Worm (Caenorhabditis elegans) whole organism, L3 larva: ENCODE data around the gene nhr-110.
A peak's percentile ranks its signal among the peaks of the same experiment; 100 is the strongest.

ENCODE experiments used
- R02D3.7 ChIP-seq: fragments of 150-350 bp; optimal IDR thresholded peaks from 2 replicates; lab custom pipeline; 2014; ENCODE audit warnings: missing biosample characterization, missing genetic modification characterization
- aly-2 ChIP-seq: fragments of 150-350 bp; optimal IDR thresholded peaks from 2 replicates; lab custom pipeline; 2014; ENCODE audit warnings: missing biosample characterization, missing genetic modification characterization
- ama-1 ChIP-seq: fragments of 150-350 bp; optimal IDR thresholded peaks from 2 replicates; lab custom pipeline; 2018
- ceh-28 ChIP-seq: fragments of 150-350 bp; optimal IDR thresholded peaks from 2 replicates; lab custom pipeline; 2014; ENCODE audit warnings: missing biosample characterization, missing genetic modification reagents, missing genetic modification characterization
- ceh-82 ChIP-seq: fragments of 150-350 bp; optimal IDR thresholded peaks from 2 replicates; lab custom pipeline; 2014; ENCODE audit warnings: missing biosample characterization, missing genetic modification characterization
- ceh-9 ChIP-seq: sonication (generic microtip); optimal IDR thresholded peaks from 2 replicates; lab custom pipeline; 2018; ENCODE audit warnings: missing biosample characterization, missing genetic modification characterization
- daf-12 ChIP-seq: fragments of 150-350 bp; optimal IDR thresholded peaks from 2 replicates; lab custom pipeline; 2014; ENCODE audit warnings: missing biosample characterization, missing genetic modification reagents, missing genetic modification characterization
- egl-5 ChIP-seq: fragments of 150-350 bp; optimal IDR thresholded peaks from 2 replicates; lab custom pipeline; 2017; ENCODE audit warnings: missing biosample characterization, missing genetic modification reagents, missing genetic modification characterization, inconsistent platforms
- elt-1 ChIP-seq: fragments of 150-350 bp; optimal IDR thresholded peaks from 2 replicates; lab custom pipeline; 2014; ENCODE audit warnings: missing biosample characterization, missing genetic modification characterization
- elt-2 ChIP-seq: sonication (generic microtip); optimal IDR thresholded peaks from 2 replicates; lab custom pipeline; 2016; ENCODE audit warnings: missing genetic modification reagents, mild to moderate bottlenecking, missing genetic modification characterization, missing compliant biosample characterization
- elt-3 ChIP-seq, 3 experiments: fragments of 150-350 bp in 1 of 3; sonication (generic microtip) in 2 of 3; optimal IDR thresholded peaks; 2 replicates in 2 of 3; 4 replicates in 1 of 3; lab custom pipeline; 2014 to 2017; ENCODE audit warnings: missing biosample characterization in 3 of 3, missing genetic modification characterization in 3 of 3
- eor-1 ChIP-seq, 2 experiments: fragments of 150-350 bp; optimal IDR thresholded peaks; 2 replicates each; lab custom pipeline; 2014 to 2018; ENCODE audit warnings: missing biosample characterization in 2 of 2, missing genetic modification characterization in 2 of 2
- fkh-10 ChIP-seq: sonication (generic microtip); optimal IDR thresholded peaks from 2 replicates; lab custom pipeline; 2017; ENCODE audit warnings: missing biosample characterization, missing genetic modification reagents, missing genetic modification characterization
- fkh-2 ChIP-seq: fragments of 150-350 bp; optimal IDR thresholded peaks from 2 replicates; lab custom pipeline; 2014; ENCODE audit warnings: missing biosample characterization, missing genetic modification reagents, missing genetic modification characterization
- hmg-11 ChIP-seq: sonication (generic microtip); optimal IDR thresholded peaks from 2 replicates; lab custom pipeline; 2016; ENCODE audit warnings: missing genetic modification characterization, missing compliant biosample characterization
- jun-1 ChIP-seq: fragments of 150-350 bp; optimal IDR thresholded peaks from 2 replicates; lab custom pipeline; 2014; ENCODE audit warnings: missing biosample characterization, missing genetic modification reagents, missing genetic modification characterization
- lsy-12 ChIP-seq: sonication (generic microtip); optimal IDR thresholded peaks from 2 replicates; lab custom pipeline; 2016; ENCODE audit warnings: mild to moderate bottlenecking, missing genetic modification characterization, missing compliant biosample characterization
- mdl-1 ChIP-seq: fragments of 150-350 bp; optimal IDR thresholded peaks from 2 replicates; lab custom pipeline; 2014; ENCODE audit warnings: missing biosample characterization, missing genetic modification characterization
- mml-1 ChIP-seq: fragments of 150-350 bp; sonication (generic microtip); optimal IDR thresholded peaks from 3 replicates; lab custom pipeline; 2014; ENCODE audit warnings: missing biosample characterization, missing genetic modification characterization
- nfya-1 ChIP-seq: sonication (generic microtip); optimal IDR thresholded peaks from 2 replicates; lab custom pipeline; 2017; ENCODE audit warnings: missing genetic modification characterization, mild to moderate bottlenecking, missing compliant biosample characterization, antibody characterized with exemption, moderate library complexity; ENCODE audit not compliant: insufficient read depth
- nhr-11 ChIP-seq: fragments of 150-350 bp; optimal IDR thresholded peaks from 2 replicates; lab custom pipeline; 2014; ENCODE audit warnings: missing biosample characterization, missing genetic modification characterization
- nhr-25 ChIP-seq: sonication (generic microtip); optimal IDR thresholded peaks from 2 replicates; lab custom pipeline; 2017; ENCODE audit warnings: missing biosample characterization, missing genetic modification characterization
- nhr-28 ChIP-seq: fragments of 150-350 bp; optimal IDR thresholded peaks from 2 replicates; lab custom pipeline; 2014; ENCODE audit warnings: missing biosample characterization, missing genetic modification characterization
- nhr-43 ChIP-seq: sonication (generic microtip); optimal IDR thresholded peaks from 2 replicates; lab custom pipeline; 2016; ENCODE audit warnings: mild to moderate bottlenecking, missing genetic modification characterization, missing compliant biosample characterization; ENCODE audit not compliant: poor library complexity, severe bottlenecking
- nhr-76 ChIP-seq: fragments of 150-350 bp; sonication (generic microtip); optimal IDR thresholded peaks from 5 replicates; lab custom pipeline; 2014; ENCODE audit warnings: missing biosample characterization, missing genetic modification characterization
- nhr-77 ChIP-seq: fragments of 150-350 bp; optimal IDR thresholded peaks from 2 replicates; lab custom pipeline; 2014; ENCODE audit warnings: missing biosample characterization, missing genetic modification characterization
- pha-4 ChIP-seq: fragments of 150-350 bp; optimal IDR thresholded peaks from 2 replicates; lab custom pipeline; 2014; ENCODE audit warnings: missing biosample characterization, missing genetic modification reagents, missing genetic modification characterization
- sea-2 ChIP-seq: fragments of 150-350 bp; sonication (generic microtip); optimal IDR thresholded peaks from 4 replicates; lab custom pipeline; 2014; ENCODE audit warnings: missing biosample characterization, missing genetic modification reagents, missing genetic modification characterization
- tbx-2 ChIP-seq: sonication (generic microtip); optimal IDR thresholded peaks from 2 replicates; lab custom pipeline; 2016; ENCODE audit warnings: mild to moderate bottlenecking, missing genetic modification characterization, missing compliant biosample characterization
- unc-39 ChIP-seq: sonication (generic microtip); optimal IDR thresholded peaks from 4 replicates; lab custom pipeline; 2017; ENCODE audit warnings: missing biosample characterization, missing genetic modification characterization
- unc-62 ChIP-seq: fragments of 150-350 bp; sonication (generic microtip); optimal IDR thresholded peaks from 4 replicates; lab custom pipeline; 2014; ENCODE audit warnings: missing biosample characterization, missing genetic modification reagents, missing genetic modification characterization
- ztf-4 ChIP-seq: fragments of 150-350 bp; optimal IDR thresholded peaks from 2 replicates; lab custom pipeline; 2014; ENCODE audit warnings: missing biosample characterization, missing genetic modification characterization

nhr-110 gene

DNA sequence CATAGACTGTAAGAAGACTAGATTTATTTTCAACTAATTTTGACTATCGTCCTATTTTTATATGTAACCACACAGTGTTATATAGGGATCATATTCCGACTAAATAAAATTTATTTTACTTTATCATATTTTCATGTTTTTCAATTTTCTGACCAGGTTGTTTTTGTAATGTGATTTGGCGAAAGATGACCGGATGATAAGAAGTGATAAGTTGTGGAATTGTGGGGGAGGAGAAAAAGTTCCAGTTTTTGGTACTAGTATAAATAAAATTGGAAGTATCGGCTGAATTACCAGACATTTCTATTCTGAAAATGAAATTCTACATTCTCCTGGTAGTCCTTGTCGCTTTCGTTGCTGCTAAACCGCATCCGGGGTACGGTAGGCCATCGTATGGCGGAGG is 38.8 kb downstream of the nhr-110 start, which contains the start of gene F16B4.7:
Gene F16B4.7 (plus strand): TSS at position 301 of the 400 bp plus-strand sequence.
- TF ChIP-seq nhr-76 (tag; lab: Kevin White, UChicago) (no peak), ztf-4 (tag; lab: Kevin White, UChicago) (no peak), elt-2 (tag; lab: Kevin White, UChicago) (no peak), unc-62 (GFP tag; lab: Kevin White, UChicago) (no peak), nhr-28 (no peak), lsy-12 (tag; lab: Kevin White, UChicago) (no peak), mdl-1 (tag; lab: Kevin White, UChicago) (no peak), fkh-2 (tag; lab: Kevin White, UChicago) (no peak), elt-3 (tag; optimal IDR thresholded peaks at IDR 0.05; lab: Kevin White, UChicago) (no peak), sea-2 (GFP tag; lab: Kevin White, UChicago) (no peak), nhr-43 (tag; lab: Kevin White, UChicago) (no peak)

DNA sequence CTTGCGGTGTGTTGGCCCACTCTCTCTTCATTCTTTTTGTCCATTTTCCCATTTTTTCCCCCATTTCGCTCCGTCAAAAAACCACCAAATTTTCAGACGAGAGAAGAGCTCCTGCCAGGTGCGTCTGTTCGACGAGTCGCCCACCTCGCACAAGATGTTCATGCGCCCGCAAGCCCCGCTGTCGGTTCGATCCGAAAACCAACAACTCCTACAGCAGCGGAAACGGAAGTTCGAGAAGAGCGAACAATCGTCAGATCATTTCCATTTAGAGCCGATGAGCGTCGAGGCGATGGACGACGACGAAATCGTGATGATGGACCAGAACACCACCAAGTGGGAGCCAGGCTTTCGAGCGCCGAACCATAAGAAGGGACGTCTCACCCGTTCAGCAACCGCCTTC is 41.0 kb downstream of the nhr-110 start:
- TF ChIP-seq nfya-1 (tag; lab: Kevin White, UChicago) (no peak), fkh-10 (GFP tag; lab: Kevin White, UChicago) (no peak), mml-1 (tag; lab: Kevin White, UChicago) (no peak), nhr-25 (tag; lab: Kevin White, UChicago) (no peak), elt-1 (tag; lab: Kevin White, UChicago) (no peak), ama-1 (lab: Kevin White, UChicago) (no peak), tbx-2 (tag; lab: Kevin White, UChicago) (no peak), sea-2 (GFP tag; lab: Kevin White, UChicago) (no peak)

DNA sequence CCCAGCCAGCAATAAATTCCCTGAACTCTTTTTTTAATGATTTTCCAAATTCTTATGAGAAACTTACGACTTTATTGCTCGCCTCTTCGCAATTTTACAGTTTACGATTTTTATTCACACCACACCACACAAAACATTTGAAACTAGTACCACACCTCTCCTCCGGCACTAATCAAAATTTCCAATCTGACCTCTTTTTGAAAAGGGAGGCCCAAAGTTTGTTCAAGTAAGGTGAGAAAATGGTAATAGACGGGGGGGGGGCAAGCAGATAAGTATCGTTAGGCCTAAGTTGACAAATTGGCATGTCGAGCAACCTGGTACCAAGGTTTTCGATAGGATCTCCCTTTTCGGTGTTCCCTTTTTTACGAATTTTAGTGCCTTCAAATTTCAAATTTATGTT is 44.5 kb downstream of the nhr-110 start:
- TF ChIP-seq aly-2 (tag; lab: Kevin White, UChicago) (no peak), elt-1 (tag; lab: Kevin White, UChicago) (peak; percentile 4)

DNA sequence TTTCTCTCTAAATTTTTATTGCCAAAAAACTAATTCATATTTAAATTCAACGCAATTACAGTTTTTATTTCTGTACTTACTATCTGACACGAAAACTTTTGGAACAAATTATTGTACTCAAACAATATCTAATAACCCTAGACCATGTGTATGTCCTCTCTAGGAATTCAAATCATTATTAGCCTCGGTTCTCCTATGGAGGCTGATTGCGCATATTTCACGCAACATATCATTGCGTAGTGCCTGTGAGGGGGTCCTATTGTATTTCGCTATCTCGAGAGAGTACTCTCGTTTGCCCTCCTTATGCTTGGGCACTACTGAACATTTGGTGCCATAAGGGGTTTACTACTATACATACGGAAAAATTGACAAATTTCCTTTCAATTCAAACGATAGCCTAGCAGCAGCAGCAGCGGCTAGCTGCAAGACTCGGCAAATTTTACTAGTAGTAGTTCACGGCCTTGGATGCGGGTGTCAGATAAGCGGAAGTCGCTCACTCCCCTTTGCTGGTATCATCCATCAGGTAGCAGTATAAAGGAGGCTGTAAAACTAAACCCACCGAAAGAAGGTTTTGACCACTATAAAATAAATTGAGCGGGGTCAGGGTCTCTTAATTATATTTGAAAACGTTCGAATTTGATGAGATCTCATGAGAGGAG is 45.5 kb downstream of the nhr-110 start:
- no peak for TF ChIP-seq eor-1 (tag; optimal IDR thresholded peaks at IDR 0.05; lab: Kevin White, UChicago)
- no peak for TF ChIP-seq pha-4 (tag; lab: Kevin White, UChicago)
- TF ChIP-seq ceh-9 (tag; lab: Kevin White, UChicago): no peak
- TF ChIP-seq nhr-28: no peak
- TF ChIP-seq unc-39 (tag; lab: Kevin White, UChicago): no peak
- no peak for TF ChIP-seq daf-12
- no peak for TF ChIP-seq ceh-82 (tag; lab: Kevin White, UChicago)
- TF ChIP-seq sea-2 (GFP tag; lab: Kevin White, UChicago): no peak
- no peak for TF ChIP-seq unc-62 (GFP tag; lab: Kevin White, UChicago)
- TF ChIP-seq fkh-10 (GFP tag; lab: Kevin White, UChicago): no peak
- no peak for TF ChIP-seq nhr-76 (tag; lab: Kevin White, UChicago)
- no peak for TF ChIP-seq elt-1 (tag; lab: Kevin White, UChicago)
- no peak for TF ChIP-seq ama-1 (lab: Kevin White, UChicago)
- TF ChIP-seq egl-5 (tag; lab: Kevin White, UChicago): no peak

DNA sequence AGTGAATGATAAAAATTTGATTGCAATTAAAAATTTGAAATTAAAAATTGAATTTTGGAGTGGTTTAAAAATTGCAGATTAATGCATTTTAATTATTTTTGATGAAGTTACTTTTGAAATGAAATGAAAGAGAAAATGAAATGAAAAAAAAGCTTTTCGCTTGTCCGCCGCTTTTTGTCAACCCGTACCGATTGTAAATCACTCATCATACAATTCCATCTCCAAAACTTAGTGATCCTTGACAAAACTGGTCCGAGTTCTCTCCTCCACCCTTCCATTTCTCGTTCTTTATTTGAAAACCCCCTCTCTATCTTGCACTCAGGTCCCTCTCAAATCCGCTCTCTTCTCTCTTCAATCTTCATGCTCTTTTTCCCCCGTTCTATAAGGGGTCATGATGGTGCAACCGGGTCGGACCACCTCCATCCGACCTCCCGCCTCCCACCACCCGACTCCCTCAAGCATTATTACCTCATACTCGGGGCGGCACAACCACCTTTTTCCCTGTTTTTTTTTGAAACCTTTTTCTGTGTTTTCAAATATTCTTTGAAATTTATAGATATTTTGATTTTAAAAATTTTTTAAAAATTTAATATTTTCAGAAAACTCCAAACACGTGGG is 47.0 kb downstream of the nhr-110 start:
- no peak for TF ChIP-seq daf-12
- no peak for TF ChIP-seq ceh-28 (tag; lab: Kevin White, UChicago)
- no peak for TF ChIP-seq nhr-11 (tag; lab: Kevin White, UChicago)
- no peak for TF ChIP-seq jun-1 (tag; lab: Kevin White, UChicago)
- no peak for TF ChIP-seq sea-2 (GFP tag; lab: Kevin White, UChicago)
- no peak for TF ChIP-seq R02D3.7 (tag; lab: Kevin White, UChicago)
- no peak for TF ChIP-seq nhr-77 (tag; lab: Kevin White, UChicago)
- TF ChIP-seq nfya-1 (tag; lab: Kevin White, UChicago): no peak
- TF ChIP-seq hmg-11 (tag; lab: Kevin White, UChicago): no peak
